Worm (Caenorhabditis elegans) whole organism, L2 larva: ENCODE results near the gene galt-1.

ENCODE experiments used
- blmp-1 ChIP-seq: sonication (generic microtip); optimal IDR thresholded peaks from 2 replicates; lab custom pipeline; 2017; ENCODE audit warnings: missing genetic modification characterization, mild to moderate bottlenecking, missing compliant biosample characterization, antibody characterized with exemption, moderate library complexity; ENCODE audit not compliant: insufficient read depth
- ceh-82 ChIP-seq: fragments of 150-350 bp; optimal IDR thresholded peaks from 2 replicates; lab custom pipeline; 2014; ENCODE audit warnings: missing biosample characterization, missing genetic modification characterization
- elt-3 ChIP-seq: sonication (generic microtip); optimal IDR thresholded peaks from 2 replicates; lab custom pipeline; 2017; ENCODE audit warnings: missing biosample characterization, missing genetic modification characterization
- fos-1 ChIP-seq: fragments of 150-350 bp; optimal IDR thresholded peaks from 2 replicates; lab custom pipeline; 2014; ENCODE audit warnings: missing biosample characterization, missing genetic modification characterization
- nhr-129 ChIP-seq: fragments of 150-350 bp; optimal IDR thresholded peaks from 2 replicates; lab custom pipeline; 2014; ENCODE audit warnings: missing biosample characterization, missing genetic modification characterization
- nhr-21 ChIP-seq: fragments of 150-350 bp; optimal IDR thresholded peaks from 2 replicates; lab custom pipeline; 2014; ENCODE audit warnings: missing biosample characterization, missing genetic modification characterization
- nhr-23 ChIP-seq: fragments of 150-350 bp; optimal IDR thresholded peaks from 2 replicates; lab custom pipeline; 2014; ENCODE audit warnings: missing biosample characterization, missing genetic modification reagents, missing genetic modification characterization
- nhr-77 ChIP-seq: fragments of 150-350 bp; optimal IDR thresholded peaks from 2 replicates; lab custom pipeline; 2014; ENCODE audit warnings: missing biosample characterization, missing genetic modification characterization
- snpc-4 ChIP-seq: fragments of 150-350 bp; optimal IDR thresholded peaks from 2 replicates; lab custom pipeline; 2014; ENCODE audit warnings: missing biosample characterization, missing genetic modification characterization
- unc-39 ChIP-seq: fragments of 150-350 bp; optimal IDR thresholded peaks from 2 replicates; lab custom pipeline; 2014; ENCODE audit warnings: missing biosample characterization, missing genetic modification characterization
- unc-62 ChIP-seq: fragments of 150-350 bp; optimal IDR thresholded peaks from 2 replicates; lab custom pipeline; 2014; ENCODE audit warnings: missing biosample characterization, missing genetic modification reagents, missing genetic modification characterization
- ztf-11 ChIP-seq: sonication (generic microtip); optimal IDR thresholded peaks from 2 replicates; lab custom pipeline; 2017; ENCODE audit warnings: missing biosample characterization, missing genetic modification characterization
- ztf-4 ChIP-seq: fragments of 150-350 bp; optimal IDR thresholded peaks from 2 replicates; lab custom pipeline; 2014; ENCODE audit warnings: missing biosample characterization, missing genetic modification characterization

DNA sequence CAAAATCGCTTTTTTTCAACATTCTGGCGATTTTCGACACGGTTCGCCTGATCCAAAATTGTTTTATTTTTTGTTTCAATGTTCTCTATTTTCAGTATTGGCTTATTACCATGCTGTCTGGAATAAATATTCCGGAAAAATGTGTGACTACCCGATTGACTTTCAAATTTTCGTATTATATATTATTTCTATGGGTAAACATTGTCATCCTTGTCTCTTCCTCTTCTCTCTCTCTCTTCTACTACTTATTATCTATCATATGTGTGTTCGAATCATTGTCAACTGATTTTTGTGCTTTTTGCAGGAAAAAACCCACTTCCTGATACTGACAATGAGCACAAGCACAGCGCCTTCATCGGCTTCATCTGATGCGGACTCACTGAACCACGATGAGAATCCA, 37.7 kb upstream of the galt-1 start, which contains the start of gene C04E6.7:
- no peak for TF ChIP-seq ztf-4 (tag; lab: Kevin White, UChicago)
- no peak for TF ChIP-seq nhr-21 (tag; lab: Kevin White, UChicago)
- no peak for TF ChIP-seq nhr-129 (tag; lab: Kevin White, UChicago)
- no peak for TF ChIP-seq snpc-4 (tag; lab: Kevin White, UChicago)
- TF ChIP-seq blmp-1 (tag; lab: Kevin White, UChicago), result no peak
- no peak for TF ChIP-seq ceh-82 (tag; lab: Kevin White, UChicago)
- TF ChIP-seq unc-62 (GFP tag; lab: Kevin White, UChicago), result no peak
- no peak for TF ChIP-seq nhr-23 (tag; lab: Kevin White, UChicago)
- TF ChIP-seq elt-3 (tag; lab: Kevin White, UChicago), result no peak
- no peak for TF ChIP-seq fos-1 (tag; lab: Kevin White, UChicago)
- TF ChIP-seq unc-39, result no peak
- TF ChIP-seq nhr-77 (tag; lab: Kevin White, UChicago), result no peak
- no peak for TF ChIP-seq ztf-11
